In genomic region chrX:3968209-3968960, ce11 we compare ENCODE assay signal across 3 worm cellular contexts.
TF ChIP-seq lines count a peak whose summit lies in the region.

C16B8.3 (minus strand) TSS chrX:3968634.

TF ChIP-seq in whole organism, L1 larva, 84 proteins besides CTCF, POLR2A, EP300 and RAD21 (continued from another document):
- no peak for TF ChIP-seq nhr-237 (tag; optimal IDR thresholded peaks at IDR 0.05; lab: Kevin White, UChicago)
- TF ChIP-seq ztf-4 (tag; optimal IDR thresholded peaks at IDR 0.05; lab: Kevin White, UChicago) = no peak
- TF ChIP-seq tbx-2 (tag; optimal IDR thresholded peaks at IDR 0.05; lab: Kevin White, UChicago) = no peak
- no peak for TF ChIP-seq ztf-11 (tag; optimal IDR thresholded peaks at IDR 0.05; lab: Kevin White, UChicago)
- no peak for TF ChIP-seq jun-1 (tag; optimal IDR thresholded peaks at IDR 0.05; lab: Kevin White, UChicago)
- TF ChIP-seq elt-2 (tag; optimal IDR thresholded peaks at IDR 0.05; lab: Kevin White, UChicago) = peak; percentile 73
- peak; percentile 10 for TF ChIP-seq nhr-20 (tag; optimal IDR thresholded peaks at IDR 0.05; lab: Kevin White, UChicago)
- TF ChIP-seq lin-39 (tag; optimal IDR thresholded peaks at IDR 0.05; lab: Kevin White, UChicago) = no peak
- no peak for TF ChIP-seq lin-13 (GFP tag; optimal IDR thresholded peaks at IDR 0.05; lab: Kevin White, UChicago)
- TF ChIP-seq unc-62 (GFP tag; optimal IDR thresholded peaks at IDR 0.05; lab: Kevin White, UChicago) = no peak
- TF ChIP-seq xbp-1 (tag; optimal IDR thresholded peaks at IDR 0.05; lab: Kevin White, UChicago) = no peak
- TF ChIP-seq ceh-63 (GFP tag; optimal IDR thresholded peaks at IDR 0.05; lab: Kevin White, UChicago) = no peak

TF ChIP-seq in whole organism, L4 larva, 104 proteins besides CTCF, POLR2A, EP300 and RAD21 (continued from another document):
- no peak for TF ChIP-seq nhr-111 (GFP tag; optimal IDR thresholded peaks at IDR 0.05; lab: Kevin White, UChicago)
- peak; percentile 62; the same call in 1 of the 2 replicates for TF ChIP-seq egl-43 (GFP tag; IDR thresholded peaks at IDR 0.05; lab: Robert Waterston, UW)
- 0 out of 4 replicates have a peak, but pooled peaks of 1 of the 2 experiments have one; percentile 50 for TF ChIP-seq madf-5 (GFP tag; IDR thresholded peaks at IDR 0.05; lab: Robert Waterston, UW)
- no peak for TF ChIP-seq dpl-1 (GFP tag; optimal IDR thresholded peaks at IDR 0.05; lab: Kevin White, UChicago)
- TF ChIP-seq hlh-11 (tag; optimal IDR thresholded peaks at IDR 0.05; lab: Kevin White, UChicago) = peak; percentile 71
- peak in 1 of 2 experiments; percentile 66 for TF ChIP-seq mdl-1 (tag; optimal IDR thresholded peaks at IDR 0.05; lab: Kevin White, UChicago)
- TF ChIP-seq zag-1 (tag; optimal IDR thresholded peaks at IDR 0.05; lab: Kevin White, UChicago) = no peak
- TF ChIP-seq ama-1 (optimal IDR thresholded peaks at IDR 0.05; lab: Kevin White, UChicago) = peak; percentile 46
- TF ChIP-seq F44E2.7 (GFP tag; IDR thresholded peaks at IDR 0.05; lab: Robert Waterston, UW) = no peak
- no peak for TF ChIP-seq hif-1 (tag; optimal IDR thresholded peaks at IDR 0.05; lab: Kevin White, UChicago)
- TF ChIP-seq ctbp-1 (GFP tag; IDR thresholded peaks at IDR 0.05; lab: Robert Waterston, UW) = no peak
- no peak for TF ChIP-seq nhr-41 (GFP tag; IDR thresholded peaks at IDR 0.05; lab: Robert Waterston, UW)
- TF ChIP-seq Y75B8A.6 (GFP tag; IDR thresholded peaks at IDR 0.05; lab: Robert Waterston, UW) = no peak
- no peak for TF ChIP-seq vab-7 (GFP tag; IDR thresholded peaks at IDR 0.05; lab: Robert Waterston, UW)
- no peak for TF ChIP-seq nhr-102 (tag; optimal IDR thresholded peaks at IDR 0.05; lab: Kevin White, UChicago)
- TF ChIP-seq D1046.2 (GFP tag; IDR thresholded peaks at IDR 0.05; lab: Robert Waterston, UW) = no peak
- no peak for TF ChIP-seq snpc-1.2 (GFP tag; IDR thresholded peaks at IDR 0.05; lab: Robert Waterston, UW)
- TF ChIP-seq T20F7.1 (GFP tag; optimal IDR thresholded peaks at IDR 0.05; lab: Kevin White, UChicago) = peak; percentile 42
- no peak for TF ChIP-seq nhr-11 (tag; optimal IDR thresholded peaks at IDR 0.05; lab: Kevin White, UChicago)
- TF ChIP-seq ceh-20 (GFP tag; IDR thresholded peaks at IDR 0.05; lab: Robert Waterston, UW) = no peak
- no peak for TF ChIP-seq lin-15B (tag; optimal IDR thresholded peaks at IDR 0.05; lab: Kevin White, UChicago)
- no peak for TF ChIP-seq nhr-10 (tag; optimal IDR thresholded peaks at IDR 0.05; lab: Kevin White, UChicago)
- no peak for TF ChIP-seq mxl-2 (GFP tag; conservative IDR thresholded peaks at IDR 0.05; lab: Robert Waterston, UW)
- TF ChIP-seq hmg-1.1 (GFP tag; IDR thresholded peaks at IDR 0.05; lab: Robert Waterston, UW) = no peak
- TF ChIP-seq egl-27 (tag; optimal IDR thresholded peaks at IDR 0.05; lab: Kevin White, UChicago) = no peak
- TF ChIP-seq mxl-3 (GFP tag; optimal IDR thresholded peaks at IDR 0.05; lab: Kevin White, UChicago) = peak; percentile 17
- TF ChIP-seq F10B5.3 (tag; optimal IDR thresholded peaks at IDR 0.05; lab: Kevin White, UChicago) = no peak
- no peak for TF ChIP-seq mes-2 (tag; optimal IDR thresholded peaks at IDR 0.05; lab: Kevin White, UChicago; ENCODE audit: poor library complexity, severe bottlenecking)
- TF ChIP-seq nhr-25 (tag; optimal IDR thresholded peaks at IDR 0.05; lab: Kevin White, UChicago; ENCODE audit: borderline replicate concordance, insufficient read depth) = no peak
- TF ChIP-seq dve-1 (tag; optimal IDR thresholded peaks at IDR 0.05; lab: Kevin White, UChicago; ENCODE audit: insufficient read depth) = peak; percentile 63
- peak; percentile 49 for TF ChIP-seq nhr-77 (tag; optimal IDR thresholded peaks at IDR 0.05; lab: Kevin White, UChicago)
- no peak for TF ChIP-seq ZK546.5 (tag; optimal IDR thresholded peaks at IDR 0.05; lab: Kevin White, UChicago)
- TF ChIP-seq mdt-29 (GFP tag; IDR thresholded peaks at IDR 0.05; lab: Robert Waterston, UW) = 0 out of 2 replicates have a peak, but pooled peaks have one; percentile 6
- TF ChIP-seq lin-39 (tag; optimal IDR thresholded peaks at IDR 0.05; lab: Kevin White, UChicago) = no peak
- TF ChIP-seq saeg-2 (GFP tag; IDR thresholded peaks at IDR 0.05; lab: Robert Waterston, UW) = no peak
- no peak for TF ChIP-seq ceh-32 (tag; optimal IDR thresholded peaks at IDR 0.05; lab: Kevin White, UChicago; ENCODE audit: poor library complexity)
- TF ChIP-seq ceh-82 (tag; optimal IDR thresholded peaks at IDR 0.05; lab: Kevin White, UChicago) = no peak
- TF ChIP-seq php-3 (GFP tag; IDR thresholded peaks at IDR 0.05; lab: Robert Waterston, UW) = no peak
- no peak for TF ChIP-seq attf-4 (tag; optimal IDR thresholded peaks at IDR 0.05; lab: Kevin White, UChicago)
- TF ChIP-seq Y48G9A.11 (GFP tag; IDR thresholded peaks at IDR 0.05; lab: Robert Waterston, UW) = no peak
- TF ChIP-seq Y5F2A.4 (GFP tag; optimal IDR thresholded peaks at IDR 0.05; lab: Kevin White, UChicago) = no peak
- TF ChIP-seq mep-1 (tag; optimal IDR thresholded peaks at IDR 0.05; lab: Kevin White, UChicago) = peak; percentile 39
- TF ChIP-seq lir-3 (tag; optimal IDR thresholded peaks at IDR 0.05; lab: Kevin White, UChicago) = no peak
- no peak for TF ChIP-seq rbr-2 (tag; optimal IDR thresholded peaks at IDR 0.05; lab: Kevin White, UChicago)
- no peak for TF ChIP-seq ceh-28 (tag; optimal IDR thresholded peaks at IDR 0.05; lab: Kevin White, UChicago)
- no peak for TF ChIP-seq Y105C5A.15 (GFP tag; IDR thresholded peaks at IDR 0.05; lab: Robert Waterston, UW)
- peak; percentile 66 for TF ChIP-seq nhr-28 (tag; optimal IDR thresholded peaks at IDR 0.05; lab: Kevin White, UChicago)
- TF ChIP-seq lim-7 (GFP tag; IDR thresholded peaks at IDR 0.05; lab: Robert Waterston, UW) = no peak
- TF ChIP-seq pha-4 (GFP tag; IDR thresholded peaks at IDR 0.05; lab: Robert Waterston, UW) = no peak
- no peak for TF ChIP-seq pha-4 (tag; optimal IDR thresholded peaks at IDR 0.05; lab: Kevin White, UChicago)
- TF ChIP-seq R02D3.7 (tag; optimal IDR thresholded peaks at IDR 0.05; lab: Kevin White, UChicago) = no peak
- no peak for TF ChIP-seq F26F4.8 (GFP tag; conservative IDR thresholded peaks at IDR 0.05; lab: Robert Waterston, UW)
- no peak for TF ChIP-seq nhr-237 (tag; optimal IDR thresholded peaks at IDR 0.05; lab: Kevin White, UChicago)
- no peak for TF ChIP-seq dmd-9 (GFP tag; IDR thresholded peaks at IDR 0.05; lab: Robert Waterston, UW)
- TF ChIP-seq lin-13 (GFP tag; optimal IDR thresholded peaks at IDR 0.05; lab: Kevin White, UChicago) = no peak
- no peak for TF ChIP-seq fos-1 (tag; optimal IDR thresholded peaks at IDR 0.05; lab: Kevin White, UChicago)
- peak; percentile 48 for TF ChIP-seq aha-1 (tag; lab: Kevin White, UChicago)
- no peak for TF ChIP-seq skn-1 (tag; optimal IDR thresholded peaks at IDR 0.05; lab: Kevin White, UChicago)
- TF ChIP-seq unc-130 (GFP tag; optimal IDR thresholded peaks at IDR 0.05; lab: Kevin White, UChicago) = no peak
- peak; percentile 57 for TF ChIP-seq pqm-1 (tag; optimal IDR thresholded peaks at IDR 0.05; lab: Kevin White, UChicago)
- TF ChIP-seq jun-1 (tag; optimal IDR thresholded peaks at IDR 0.05; lab: Kevin White, UChicago) = no peak
- no peak for TF ChIP-seq gei-8 (GFP tag; optimal IDR thresholded peaks at IDR 0.05; lab: Kevin White, UChicago)

TF ChIP-seq in whole organism, young adult, 124 proteins besides CTCF, POLR2A, EP300 and RAD21 (continued from another document):
- TF ChIP-seq let-607 (tag; optimal IDR thresholded peaks at IDR 0.05; lab: Kevin White, UChicago) = peak in 1 of 2 experiments; percentile 32
- TF ChIP-seq T07F8.4 (tag; optimal IDR thresholded peaks at IDR 0.05; lab: Kevin White, UChicago) = no peak
- TF ChIP-seq madf-3 (GFP tag; IDR thresholded peaks at IDR 0.05; lab: Robert Waterston, UW) = 0 out of 2 replicates have a peak, but pooled peaks have one; percentile 48
- TF ChIP-seq Y56A3A.18 (GFP tag; IDR thresholded peaks at IDR 0.05; lab: Robert Waterston, UW) = 0 out of 2 replicates have a peak, but pooled peaks have one; percentile 14
- TF ChIP-seq K12H6.12 (tag; optimal IDR thresholded peaks at IDR 0.05; lab: Kevin White, UChicago) = no peak
- no peak for TF ChIP-seq aptf-2 (GFP tag; conservative IDR thresholded peaks at IDR 0.05; lab: Robert Waterston, UW)
- TF ChIP-seq sptf-2 (GFP tag; optimal IDR thresholded peaks at IDR 0.05; lab: Kevin White, UChicago) = no peak
- 0 out of 2 replicates have a peak, but pooled peaks have one; percentile 9 for TF ChIP-seq pbrm-1 (GFP tag; IDR thresholded peaks at IDR 0.05; lab: Robert Waterston, UW)
- no peak for TF ChIP-seq pha-4 (tag; optimal IDR thresholded peaks at IDR 0.05; lab: Kevin White, UChicago)
- TF ChIP-seq ets-4 (GFP tag; optimal IDR thresholded peaks at IDR 0.05; lab: Kevin White, UChicago) = no peak
- TF ChIP-seq lir-1 (GFP tag; conservative IDR thresholded peaks at IDR 0.05; lab: Robert Waterston, UW) = no peak
- no peak for TF ChIP-seq F39B2.1 (GFP tag; IDR thresholded peaks at IDR 0.05; lab: Robert Waterston, UW)
- TF ChIP-seq akir-1 (GFP tag; optimal IDR thresholded peaks at IDR 0.05; lab: Kevin White, UChicago) = no peak
- TF ChIP-seq atf-7 (tag; optimal IDR thresholded peaks at IDR 0.05; lab: Kevin White, UChicago) = no peak
- no peak for TF ChIP-seq ztf-6 (GFP tag; IDR thresholded peaks at IDR 0.05; lab: Robert Waterston, UW)
- no peak for TF ChIP-seq ccch-3 (GFP tag; optimal IDR thresholded peaks at IDR 0.05; lab: Kevin White, UChicago)
- no peak for TF ChIP-seq lin-35 (GFP tag; optimal IDR thresholded peaks at IDR 0.05; lab: Kevin White, UChicago)
- no peak for TF ChIP-seq B0261.1 (tag; optimal IDR thresholded peaks at IDR 0.05; lab: Kevin White, UChicago)
- TF ChIP-seq ama-1 (optimal IDR thresholded peaks at IDR 0.05; lab: Kevin White, UChicago) = no peak
- no peak for TF ChIP-seq ama-1 (GFP tag; optimal IDR thresholded peaks at IDR 0.05; lab: Kevin White, UChicago)
- peak; percentile 58 for TF ChIP-seq zfh-2 (GFP tag; conservative IDR thresholded peaks at IDR 0.05; lab: Robert Waterston, UW)
- TF ChIP-seq efl-1 (GFP tag; optimal IDR thresholded peaks at IDR 0.05; lab: Kevin White, UChicago) = no peak
- TF ChIP-seq ceh-79 (tag; optimal IDR thresholded peaks at IDR 0.05; lab: Kevin White, UChicago) = no peak
- no peak for TF ChIP-seq ztf-26 (tag; optimal IDR thresholded peaks at IDR 0.05; lab: Kevin White, UChicago)
- TF ChIP-seq dpl-1 (GFP tag; optimal IDR thresholded peaks at IDR 0.05; lab: Kevin White, UChicago) = no peak
- no peak for TF ChIP-seq hmg-1.2 (GFP tag; IDR thresholded peaks at IDR 0.05; lab: Robert Waterston, UW)
- TF ChIP-seq lsy-27 (tag; optimal IDR thresholded peaks at IDR 0.05; lab: Kevin White, UChicago; ENCODE audit: borderline replicate concordance, insufficient read depth) = no peak
- TF ChIP-seq bed-1 (GFP tag; IDR thresholded peaks at IDR 0.05; lab: Robert Waterston, UW) = no peak
- no peak for TF ChIP-seq F57C9.4 (tag; optimal IDR thresholded peaks at IDR 0.05; lab: Kevin White, UChicago)
- TF ChIP-seq egrh-3 (GFP tag; IDR thresholded peaks at IDR 0.05; lab: Robert Waterston, UW) = no peak
- no peak for TF ChIP-seq hlh-26 (GFP tag; conservative IDR thresholded peaks at IDR 0.05; lab: Robert Waterston, UW)
- no peak for TF ChIP-seq lin-40 (tag; optimal IDR thresholded peaks at IDR 0.05; lab: Kevin White, UChicago)
- no peak for TF ChIP-seq B0336.3 (GFP tag; IDR thresholded peaks at IDR 0.05; lab: Robert Waterston, UW)
- TF ChIP-seq ceh-58 (GFP tag; IDR thresholded peaks at IDR 0.05; lab: Robert Waterston, UW) = no peak
- no peak for TF ChIP-seq die-1 (tag; optimal IDR thresholded peaks at IDR 0.05; lab: Kevin White, UChicago)
- no peak for TF ChIP-seq B0019.2 (GFP tag; conservative IDR thresholded peaks at IDR 0.05; lab: Robert Waterston, UW)
- no peak for TF ChIP-seq lag-1 (GFP tag; IDR thresholded peaks at IDR 0.05; lab: Robert Waterston, UW)
- TF ChIP-seq hsf-1 (GFP tag; IDR thresholded peaks at IDR 0.05; lab: Robert Waterston, UW) = no peak
- no peak for TF ChIP-seq tbx-9 (tag; optimal IDR thresholded peaks at IDR 0.05; lab: Kevin White, UChicago; ENCODE audit: borderline replicate concordance)
- 0 out of 2 replicates have a peak, but pooled peaks have one; percentile 44 for TF ChIP-seq ekl-4 (GFP tag; IDR thresholded peaks at IDR 0.05; lab: Robert Waterston, UW)
- TF ChIP-seq ceh-100 (GFP tag; IDR thresholded peaks at IDR 0.05; lab: Robert Waterston, UW) = no peak
- TF ChIP-seq egl-44 (GFP tag; IDR thresholded peaks at IDR 0.05; lab: Robert Waterston, UW) = no peak
- peak; percentile 62 for TF ChIP-seq F23B12.7 (tag; optimal IDR thresholded peaks at IDR 0.05; lab: Kevin White, UChicago; ENCODE audit: insufficient read depth)
- TF ChIP-seq egl-18 (GFP tag; IDR thresholded peaks at IDR 0.05; lab: Robert Waterston, UW) = no peak
- no peak for TF ChIP-seq nfya-1 (tag; optimal IDR thresholded peaks at IDR 0.05; lab: Kevin White, UChicago; ENCODE audit: borderline replicate concordance, insufficient read depth)
- TF ChIP-seq F55B11.4 (tag; optimal IDR thresholded peaks at IDR 0.05; lab: Kevin White, UChicago; ENCODE audit: borderline replicate concordance, insufficient read depth) = no peak
- no peak for TF ChIP-seq nfya-2 (GFP tag; IDR thresholded peaks at IDR 0.05; lab: Robert Waterston, UW)
- TF ChIP-seq T26A5.8 (tag; optimal IDR thresholded peaks at IDR 0.05; lab: Kevin White, UChicago) = no peak
- no peak for TF ChIP-seq madf-10 (tag; optimal IDR thresholded peaks at IDR 0.05; lab: Kevin White, UChicago)
- TF ChIP-seq hrde-1 (tag; optimal IDR thresholded peaks at IDR 0.05; lab: Kevin White, UChicago; ENCODE audit: borderline replicate concordance) = no peak
- TF ChIP-seq cebp-2 (GFP tag; IDR thresholded peaks at IDR 0.05; lab: Robert Waterston, UW) = no peak
- TF ChIP-seq dpff-1 (tag; optimal IDR thresholded peaks at IDR 0.05; lab: Kevin White, UChicago) = no peak
- no peak for TF ChIP-seq F22D6.2 (tag; optimal IDR thresholded peaks at IDR 0.05; lab: Kevin White, UChicago)
TF ChIP-seq in whole organism, young adult: peak in this region for 13.
